Fruit fly (Drosophila melanogaster) Kc167 (cell line): ENCODE data around the gene neb.

Experiments used
- Myc ChIP-seq: fragments of >200 bp; optimal IDR thresholded peaks from 2 replicates; lab custom pipeline; 2017; ENCODE audit warnings: missing external identifiers
- h ChIP-seq: fragments of >200 bp; optimal IDR thresholded peaks from 3 replicates; lab custom pipeline; 2018; ENCODE audit warnings: missing external identifiers
- insv ChIP-seq: fragments of >200 bp; optimal IDR thresholded peaks from 3 replicates; lab custom pipeline; 2018; ENCODE audit warnings: missing external identifiers
- psq ChIP-seq: fragments of >200 bp; optimal IDR thresholded peaks from 2 replicates; lab custom pipeline; 2017; ENCODE audit warnings: missing external identifiers

dm6 chr2L:20086295-20087096 is 10.9 kb downstream of the neb start:
- TF ChIP-seq h (lab: Kevin White, UChicago) = no peak
- no peak for TF ChIP-seq psq (lab: Kevin White, UChicago)
- no peak for TF ChIP-seq Myc (lab: Kevin White, UChicago)
- TF ChIP-seq insv (lab: Kevin White, UChicago) = no peak
